Fruit fly (Drosophila melanogaster) whole organism: ENCODE measurements around the gene sds22.

Source experiments
- CG8478 ChIP-seq: fragments of >200 bp; optimal IDR thresholded peaks from 2 replicates; lab custom pipeline; 2018; ENCODE audit warnings: inconsistent platforms
- Dll ChIP-seq: fragments of >200 bp; optimal IDR thresholded peaks from 2 replicates; lab custom pipeline; 2017
- EcR ChIP-seq, 2 experiments: fragments of >200 bp; optimal IDR thresholded peaks; 2 replicates each; lab custom pipeline; 2017; ENCODE audit warnings: missing biosample characterization in 2 of 2, missing genetic modification characterization in 2 of 2, missing genetic modification reagents in 2 of 2
- pan ChIP-seq: fragments of >200 bp; optimal IDR thresholded peaks from 2 replicates; lab custom pipeline; 2017
- psq ChIP-seq: fragments of >200 bp; optimal IDR thresholded peaks from 2 replicates; lab custom pipeline; 2017
- usp ChIP-seq: fragments of >200 bp; optimal IDR thresholded peaks from 2 replicates; lab custom pipeline; 2017; ENCODE audit warnings: missing biosample characterization, missing genetic modification characterization, mixed read lengths

sds22 gene

dm6 chr3R:17400102-17400501, 8.7 kb downstream of the sds22 start:
- TF ChIP-seq usp (GFP tag; lab: Kevin White, UChicago): no peak
- no peak for TF ChIP-seq pan (lab: Kevin White, UChicago)
- TF ChIP-seq EcR (GFP tag; optimal IDR thresholded peaks at IDR 0.05; lab: Kevin White, UChicago): no peak
- no peak for TF ChIP-seq Dll (lab: Kevin White, UChicago)
- no peak for TF ChIP-seq CG8478 (lab: Kevin White, UChicago)
- no peak for TF ChIP-seq psq

- no peak for TF ChIP-seq pan (lab: Kevin White, UChicago)
- TF ChIP-seq Dll (lab: Kevin White, UChicago): no peak
- TF ChIP-seq usp (GFP tag; lab: Kevin White, UChicago): no peak
- TF ChIP-seq CG8478 (lab: Kevin White, UChicago): no peak
- no peak for TF ChIP-seq EcR (GFP tag; optimal IDR thresholded peaks at IDR 0.05; lab: Kevin White, UChicago)
- no peak for TF ChIP-seq psq
Measured at dm6 chr3R:17400675-17401118, 9.3 kb downstream of the sds22 start.

dm6 chr3R:17401289-17401752, 9.9 kb downstream of the sds22 start:
- TF ChIP-seq usp (GFP tag; lab: Kevin White, UChicago) (no peak), psq (no peak), EcR (GFP tag; optimal IDR thresholded peaks at IDR 0.05; lab: Kevin White, UChicago) (no peak), pan (lab: Kevin White, UChicago) (no peak), Dll (lab: Kevin White, UChicago) (no peak), CG8478 (lab: Kevin White, UChicago) (no peak)

dm6 chr3R:17402434-17402833, 11.0 kb downstream of the sds22 start, which contains the start of gene Sur-8:
TSS of gene Sur-8 (minus strand) at chr3R:17402515.
- TF ChIP-seq pan (lab: Kevin White, UChicago) (no peak), psq (no peak)

dm6 chr3R:17403188-17403587, 11.8 kb downstream of the sds22 start, which contains the start of gene CG34279:
TSS of gene CG34279 (minus strand) at chr3R:17403288.
- TF ChIP-seq CG8478 (lab: Kevin White, UChicago) (no peak), EcR (GFP tag; optimal IDR thresholded peaks at IDR 0.05; lab: Kevin White, UChicago) (no peak), psq (no peak), usp (GFP tag; lab: Kevin White, UChicago) (no peak), Dll (lab: Kevin White, UChicago) (no peak)

DNA sequence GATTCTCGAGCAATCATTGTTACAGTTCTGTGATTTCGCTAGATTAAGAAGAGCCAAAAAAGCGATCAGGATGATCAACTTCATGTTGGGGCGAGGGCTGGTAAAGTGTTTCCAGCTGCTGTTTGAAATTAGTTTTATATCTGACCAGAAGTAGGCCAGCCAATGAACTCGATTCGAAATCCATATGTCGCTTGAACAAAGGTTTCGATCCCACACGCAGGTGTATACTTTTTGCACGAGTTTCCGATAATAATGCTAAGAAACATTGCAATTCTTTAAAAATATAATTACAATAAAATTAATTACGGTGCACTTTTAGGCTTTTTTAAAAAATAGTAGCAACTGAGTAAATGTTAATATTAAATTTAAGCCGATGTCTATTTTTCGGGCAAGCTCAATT, 12.2 kb downstream of the sds22 start, which contains the start of gene CG34280:
Gene CG34280, minus strand, starts transcription at position 101 of the 400 bp plus-strand sequence.
- no peak for TF ChIP-seq EcR (GFP tag; optimal IDR thresholded peaks at IDR 0.05; lab: Kevin White, UChicago)
- TF ChIP-seq CG8478 (lab: Kevin White, UChicago): no peak
- no peak for TF ChIP-seq pan (lab: Kevin White, UChicago)
- no peak for TF ChIP-seq Dll (lab: Kevin White, UChicago)
- TF ChIP-seq psq: no peak
- no peak for TF ChIP-seq usp (GFP tag; lab: Kevin White, UChicago)

DNA sequence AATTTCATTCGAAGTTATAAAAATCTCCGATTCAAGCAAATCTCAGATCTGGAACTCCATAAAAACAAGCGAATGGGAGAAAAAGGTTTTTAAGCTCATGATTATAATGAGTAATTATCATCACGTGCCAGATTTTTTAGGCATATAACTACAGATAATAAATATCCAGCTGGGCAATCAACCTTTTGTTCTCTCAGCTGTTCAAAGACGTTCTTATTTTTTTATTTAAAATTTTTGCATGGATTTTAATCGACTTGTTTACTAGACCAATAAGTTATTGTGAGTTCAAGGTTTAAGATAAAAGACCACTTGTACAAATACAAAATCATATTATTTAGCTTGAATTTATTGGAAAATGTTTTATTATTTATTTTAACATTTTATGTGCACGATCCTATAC, 12.8 kb downstream of the sds22 start:
- TF ChIP-seq Dll (lab: Kevin White, UChicago): no peak
- TF ChIP-seq EcR (GFP tag; optimal IDR thresholded peaks at IDR 0.05; lab: Kevin White, UChicago): no peak
- no peak for TF ChIP-seq psq
- no peak for TF ChIP-seq usp (GFP tag; lab: Kevin White, UChicago)
- no peak for TF ChIP-seq pan (lab: Kevin White, UChicago)
- no peak for TF ChIP-seq CG8478 (lab: Kevin White, UChicago)

DNA sequence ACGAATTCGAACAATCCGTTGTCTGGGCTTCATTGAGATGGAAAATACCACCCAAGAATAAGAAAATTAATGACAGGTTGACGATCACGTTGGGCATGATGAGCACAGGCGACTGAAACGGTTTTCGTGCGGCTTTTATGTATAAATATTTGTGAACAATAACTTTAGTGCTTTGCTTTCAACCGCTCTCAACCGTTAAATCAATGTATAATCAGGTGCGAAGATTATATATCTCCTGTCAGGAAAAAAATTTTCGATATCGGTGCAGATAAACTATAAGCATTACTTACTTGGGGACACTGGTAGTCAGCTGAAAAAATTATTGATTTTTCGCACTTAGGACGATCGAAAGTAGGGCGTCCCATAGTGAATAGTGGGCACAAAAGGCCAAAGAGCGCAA, 13.6 kb downstream of the sds22 start, which contains the start of gene CG42823:
Gene CG42823, minus strand, starts transcription at position 101 of the 400 bp plus-strand sequence.
- TF ChIP-seq pan (lab: Kevin White, UChicago) (no peak), EcR (GFP tag; optimal IDR thresholded peaks at IDR 0.05; lab: Kevin White, UChicago) (no peak), CG8478 (lab: Kevin White, UChicago) (no peak), usp (GFP tag; lab: Kevin White, UChicago) (no peak), psq (no peak), Dll (lab: Kevin White, UChicago) (no peak)

dm6 chr3R:17406411-17406810, 15.0 kb downstream of the sds22 start, which contains the start of the genes CG42824 and CG42798:
TSS of gene CG42824 (minus strand) at chr3R:17406511.
TSS of gene CG42798 (plus strand) at chr3R:17406678.
- no peak for TF ChIP-seq usp (GFP tag; lab: Kevin White, UChicago)
- no peak for TF ChIP-seq Dll (lab: Kevin White, UChicago)
- TF ChIP-seq EcR (GFP tag; optimal IDR thresholded peaks at IDR 0.05; lab: Kevin White, UChicago): no peak
- no peak for TF ChIP-seq pan (lab: Kevin White, UChicago)
- TF ChIP-seq psq: no peak
- TF ChIP-seq CG8478 (lab: Kevin White, UChicago): no peak

dm6 chr3R:17407576-17407975, 16.2 kb downstream of the sds22 start, which contains the start of gene CG17283:
TSS of gene CG17283 (plus strand) at chr3R:17407876.
- TF ChIP-seq usp (GFP tag; lab: Kevin White, UChicago) (no peak), EcR (GFP tag; optimal IDR thresholded peaks at IDR 0.05; lab: Kevin White, UChicago) (no peak), CG8478 (lab: Kevin White, UChicago) (no peak), pan (lab: Kevin White, UChicago) (no peak), psq (no peak), Dll (lab: Kevin White, UChicago) (no peak)

- TF ChIP-seq CG8478 (lab: Kevin White, UChicago): no peak
- TF ChIP-seq Dll (lab: Kevin White, UChicago): no peak
- no peak for TF ChIP-seq EcR (GFP tag; optimal IDR thresholded peaks at IDR 0.05; lab: Kevin White, UChicago)
- TF ChIP-seq psq: no peak
- no peak for TF ChIP-seq usp (GFP tag; lab: Kevin White, UChicago)
- no peak for TF ChIP-seq pan (lab: Kevin White, UChicago)
Measured at dm6 chr3R:17409319-17409718, 17.9 kb downstream of the sds22 start, which contains the start of gene CG5860. TSS of gene CG5860 (plus strand) at chr3R:17409619.

DNA sequence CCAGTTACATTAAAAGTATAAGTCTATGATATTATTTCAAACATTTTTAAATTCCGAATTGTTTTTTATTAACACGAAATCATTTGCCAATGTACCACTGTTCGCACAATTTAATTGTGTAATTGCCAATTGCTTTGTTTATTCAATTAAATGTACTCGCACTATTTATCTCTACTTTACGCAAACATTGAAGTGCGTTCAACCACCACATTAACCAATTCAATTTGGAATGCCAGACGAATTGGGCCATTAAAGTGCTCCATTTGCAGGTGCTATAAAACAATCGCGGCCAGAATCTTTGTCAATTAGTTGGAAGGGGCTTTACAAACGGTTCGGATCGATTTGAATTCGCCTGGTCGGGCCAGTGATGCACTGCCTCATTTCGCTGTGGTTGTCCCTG, 19.4 kb downstream of the sds22 start, which contains the start of gene CG5863:
Gene CG5863, plus strand, starts transcription at position 301 of the 400 bp plus-strand sequence.
- TF ChIP-seq pan (lab: Kevin White, UChicago) (no peak), psq (no peak), Dll (lab: Kevin White, UChicago) (no peak), usp (GFP tag; lab: Kevin White, UChicago) (no peak), EcR (GFP tag; optimal IDR thresholded peaks at IDR 0.05; lab: Kevin White, UChicago) (no peak), CG8478 (lab: Kevin White, UChicago) (no peak)
